Fruit fly (Drosophila melanogaster): ENCODE measurements around the gene GstD3.

DNA sequence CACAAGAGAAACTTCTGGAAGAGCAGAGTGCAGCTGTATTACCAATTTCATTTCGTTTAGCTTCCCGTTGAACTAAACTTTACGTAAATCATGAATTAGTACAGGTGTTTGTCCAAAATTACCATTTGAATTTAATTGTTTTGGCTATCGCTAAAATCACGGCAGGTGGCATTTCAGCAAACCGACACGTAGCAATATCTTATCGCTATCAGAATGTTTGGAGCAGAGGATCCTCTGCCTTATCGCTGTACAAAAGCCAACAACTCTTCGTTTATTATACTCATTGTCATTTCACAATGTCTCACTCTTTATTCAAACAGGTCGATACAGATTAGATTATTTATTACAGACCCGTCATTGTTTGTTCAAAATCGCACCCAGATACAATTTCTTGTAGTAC, 7.0 kb upstream of the GstD3 start:
- no peak for TF ChIP-seq chn (GFP tag; optimal IDR thresholded peaks at IDR 0.05)
- no peak for TF ChIP-seq B-H1 (GFP tag; IDR thresholded peaks at IDR 0.05)
- no peak for TF ChIP-seq Vsx1 (GFP tag; optimal IDR thresholded peaks at IDR 0.05)
- no peak for TF ChIP-seq CG4854 (GFP tag; optimal IDR thresholded peaks at IDR 0.05)
- TF ChIP-seq ind (GFP tag; optimal IDR thresholded peaks at IDR 0.05): no peak
- no peak for TF ChIP-seq croc (GFP tag; conservative IDR thresholded peaks at IDR 0.05)
- TF ChIP-seq chif (GFP tag; optimal IDR thresholded peaks at IDR 0.05): no peak
- TF ChIP-seq GATAe (GFP tag; conservative IDR thresholded peaks at IDR 0.05): no peak
- no peak for TF ChIP-seq twi (tag; optimal IDR thresholded peaks at IDR 0.05)
- TF ChIP-seq pan (optimal IDR thresholded peaks at IDR 0.05): no peak
- no peak for TF ChIP-seq pan (GFP tag; optimal IDR thresholded peaks at IDR 0.05 in 1 of 2, IDR thresholded peaks at IDR 0.05 in 1 of 2)
